Fruit fly (Drosophila melanogaster) whole organism, embryonic: Measurements from ENCODE around the gene Sec24CD.

Source experiments
- Atf-2 ChIP-seq: fragments of 200-800 bp; sonication (Bioruptor generic); optimal IDR thresholded peaks from 2 replicates; lab custom pipeline; 2016; ENCODE audit warnings: missing biosample characterization, missing genetic modification characterization
- CG10321 ChIP-seq: fragments of 200-800 bp; sonication (Bioruptor generic); IDR thresholded peaks from 2 replicates; pipeline ENCODE4 v1.3.6; 2022; ENCODE audit warnings: missing biosample characterization, missing genetic modification characterization
- CG11723 ChIP-seq: fragments of 200-800 bp; sonication (Bioruptor generic); optimal IDR thresholded peaks from 2 replicates; lab custom pipeline; 2017; ENCODE audit warnings: missing biosample characterization, mild to moderate bottlenecking, missing genetic modification characterization
- CG15011 ChIP-seq: fragments of 200-800 bp; sonication (Bioruptor generic); optimal IDR thresholded peaks from 3 replicates; lab custom pipeline; 2018; ENCODE audit warnings: missing biosample characterization, mild to moderate bottlenecking, missing genetic modification characterization
- CG17385 ChIP-seq: fragments of 200-800 bp; sonication (Bioruptor generic); optimal IDR thresholded peaks from 3 replicates; lab custom pipeline; 2018; ENCODE audit warnings: missing biosample characterization, mild to moderate bottlenecking, missing genetic modification characterization
- CG18011 ChIP-seq: fragments of 200-800 bp; sonication (Bioruptor generic); optimal IDR thresholded peaks from 2 replicates; lab custom pipeline; 2017; ENCODE audit warnings: missing biosample characterization, missing genetic modification characterization, mild to moderate bottlenecking, moderate library complexity, missing genotype
- CG18599 ChIP-seq: fragments of 200-800 bp; sonication (Bioruptor generic); optimal IDR thresholded peaks from 3 replicates; lab custom pipeline; 2017; ENCODE audit warnings: missing biosample characterization, missing genetic modification characterization, mild to moderate bottlenecking, moderate library complexity, missing genetic modification reagents
- CG2712 ChIP-seq: fragments of 200-800 bp; optimal IDR thresholded peaks from 3 replicates; lab custom pipeline; 2019; ENCODE audit warnings: missing biosample characterization, mild to moderate bottlenecking, missing genetic modification characterization, moderate library complexity
- CG2889 ChIP-seq: fragments of 200-800 bp; sonication (Bioruptor generic); IDR thresholded peaks from 3 replicates; pipeline ENCODE4 v1.3.6; 2022; ENCODE audit warnings: missing biosample characterization, missing genetic modification characterization
- CG32772 ChIP-seq: fragments of 200-800 bp; sonication (Bioruptor generic); IDR thresholded peaks from 2 replicates; pipeline ENCODE4 v1.3.6; 2022; ENCODE audit warnings: missing biosample characterization, missing genetic modification characterization
- CG42726 ChIP-seq: fragments of 200-800 bp; sonication (Bioruptor generic); IDR thresholded peaks from 2 replicates; pipeline ENCODE4 v1.3.6; 2022; ENCODE audit warnings: missing biosample characterization, missing genetic modification characterization; ENCODE audit not compliant: partially characterized antibody
- CG4328 ChIP-seq: fragments of 200-800 bp; sonication (Bioruptor generic); optimal IDR thresholded peaks from 3 replicates; lab custom pipeline; 2017; ENCODE audit warnings: missing biosample characterization, missing genetic modification reagents, missing genetic modification characterization
- CG43689 ChIP-seq: fragments of 200-800 bp; sonication (Bioruptor generic); IDR thresholded peaks from 2 replicates; pipeline ENCODE4 v1.3.6; 2022; ENCODE audit warnings: missing biosample characterization, missing genetic modification characterization
- CG4424 ChIP-seq: fragments of 200-800 bp; sonication (Bioruptor generic); optimal IDR thresholded peaks from 3 replicates; lab custom pipeline; 2016; ENCODE audit warnings: missing biosample characterization, missing genetic modification characterization
- CG4854 ChIP-seq: fragments of 200-800 bp; sonication (Bioruptor generic); optimal IDR thresholded peaks from 2 replicates; lab custom pipeline; 2016; ENCODE audit warnings: missing biosample characterization, missing genetic modification characterization, inconsistent platforms
- CG5180 ChIP-seq: fragments of 200-800 bp; sonication (Bioruptor generic); optimal IDR thresholded peaks from 3 replicates; lab custom pipeline; 2017; ENCODE audit warnings: missing biosample characterization, missing genetic modification characterization, mild to moderate bottlenecking, moderate library complexity, missing genetic modification reagents
- CG6654 ChIP-seq: fragments of 200-800 bp; sonication (Bioruptor generic); optimal IDR thresholded peaks from 2 replicates; lab custom pipeline; 2017; ENCODE audit warnings: missing biosample characterization, mild to moderate bottlenecking, missing genetic modification characterization
- CG8359 ChIP-seq: fragments of 200-800 bp; sonication (Bioruptor generic); optimal IDR thresholded peaks from 2 replicates; lab custom pipeline; 2017; ENCODE audit warnings: missing biosample characterization, mild to moderate bottlenecking, missing genetic modification characterization, borderline replicate concordance
- CG9609 ChIP-seq: fragments of 200-800 bp; sonication (Bioruptor generic); optimal IDR thresholded peaks from 3 replicates; lab custom pipeline; 2016; ENCODE audit warnings: missing biosample characterization, missing genetic modification characterization
- Deaf1 ChIP-seq: fragments of 200-800 bp; optimal IDR thresholded peaks from 3 replicates; lab custom pipeline; 2019; ENCODE audit warnings: missing biosample characterization, mild to moderate bottlenecking, missing genetic modification characterization, moderate library complexity
- Dip3 ChIP-seq: fragments of 200-800 bp; sonication (Bioruptor generic); optimal IDR thresholded peaks from 3 replicates; lab custom pipeline; 2016; ENCODE audit warnings: missing biosample characterization, missing genetic modification characterization
- Elba2 ChIP-seq: fragments of 200-800 bp; sonication (Bioruptor generic); optimal IDR thresholded peaks from 3 replicates; lab custom pipeline; 2016; ENCODE audit warnings: missing biosample characterization, missing genetic modification characterization
- Hr3 ChIP-seq: fragments of 200-800 bp; sonication (Bioruptor generic); optimal IDR thresholded peaks from 3 replicates; lab custom pipeline; 2016; ENCODE audit warnings: missing biosample characterization, missing genetic modification characterization
- Hsf ChIP-seq: fragments of 200-800 bp; sonication (Bioruptor generic); optimal IDR thresholded peaks from 3 replicates; lab custom pipeline; 2016; ENCODE audit warnings: missing biosample characterization, missing genetic modification characterization
- Mad ChIP-seq: fragments of 200-800 bp; sonication (Bioruptor generic); optimal IDR thresholded peaks from 2 replicates; lab custom pipeline; 2016; ENCODE audit warnings: missing biosample characterization, missing genetic modification characterization
- Rx ChIP-seq: fragments of 200-800 bp; sonication (Bioruptor generic); IDR thresholded peaks from 2 replicates; pipeline ENCODE4 v1.3.6; 2022; ENCODE audit warnings: missing biosample characterization, missing genetic modification characterization
- Tbp ChIP-seq: fragments of >200 bp; optimal IDR thresholded peaks from 2 replicates; lab custom pipeline; 2018; ENCODE audit warnings: missing biosample characterization, missing genetic modification characterization
- ase ChIP-seq: fragments of 200-800 bp; sonication (Bioruptor generic); IDR thresholded peaks from 3 replicates; pipeline ENCODE4 v1.3.6; 2022; ENCODE audit warnings: missing biosample characterization, missing genetic modification characterization
- az2 ChIP-seq: fragments of 200-800 bp; sonication (Bioruptor generic); optimal IDR thresholded peaks from 3 replicates; lab custom pipeline; 2016; ENCODE audit warnings: missing biosample characterization, missing genetic modification characterization
- bab2 ChIP-seq: fragments of 200-800 bp; sonication (Bioruptor generic); optimal IDR thresholded peaks from 2 replicates; lab custom pipeline; 2016; ENCODE audit warnings: missing biosample characterization, missing genetic modification characterization
- cad ChIP-seq: fragments of >200 bp; optimal IDR thresholded peaks from 2 replicates; lab custom pipeline; 2017; ENCODE audit warnings: missing biosample characterization, missing genetic modification characterization
- cato ChIP-seq: fragments of 200-800 bp; sonication (Bioruptor generic); optimal IDR thresholded peaks from 2 replicates; lab custom pipeline; 2016; ENCODE audit warnings: missing biosample characterization, missing genetic modification characterization, borderline replicate concordance
- crc ChIP-seq: fragments of 200-800 bp; sonication (Bioruptor generic); optimal IDR thresholded peaks from 2 replicates; lab custom pipeline; 2016; ENCODE audit warnings: missing biosample characterization, missing genetic modification characterization
- dan ChIP-seq: fragments of 200-800 bp; sonication (Bioruptor generic); IDR thresholded peaks from 2 replicates; pipeline ENCODE4 v1.3.6; 2022; ENCODE audit warnings: missing biosample characterization, missing genetic modification characterization
- dpn ChIP-seq, 2 experiments: fragments of 200-800 bp; sonication (Bioruptor generic); optimal IDR thresholded peaks; 3 replicates each; lab custom pipeline; 2016; ENCODE audit warnings: missing biosample characterization in 2 of 2, missing genetic modification characterization in 2 of 2
- eve ChIP-seq, 2 experiments: fragments of >200 bp; optimal IDR thresholded peaks; 2 replicates each; lab custom pipeline; 2017; ENCODE audit warnings: missing biosample characterization in 2 of 2, missing genetic modification characterization in 2 of 2
- exex ChIP-seq: fragments of 200-800 bp; sonication (Bioruptor generic); optimal IDR thresholded peaks from 4 replicates; lab custom pipeline; 2018; ENCODE audit warnings: missing biosample characterization, mild to moderate bottlenecking, missing genetic modification characterization, moderate library complexity
- fru ChIP-seq: fragments of >200 bp; optimal IDR thresholded peaks from 2 replicates; lab custom pipeline; 2017
- grn ChIP-seq: fragments of 200-800 bp; sonication (Bioruptor generic); optimal IDR thresholded peaks from 3 replicates; lab custom pipeline; 2017; ENCODE audit warnings: missing biosample characterization, missing genetic modification characterization
- gsb ChIP-seq: fragments of 200-800 bp; sonication (Bioruptor generic); IDR thresholded peaks from 2 replicates; pipeline ENCODE4 v1.3.6; 2022; ENCODE audit warnings: missing biosample characterization, missing genetic modification characterization
- kay ChIP-seq: fragments of 200-800 bp; sonication (Bioruptor generic); optimal IDR thresholded peaks from 2 replicates; lab custom pipeline; 2016; ENCODE audit warnings: missing biosample characterization, missing genetic modification characterization
- knrl ChIP-seq: fragments of 200-800 bp; sonication (Bioruptor generic); IDR thresholded peaks from 3 replicates; pipeline ENCODE4 v1.3.6; 2022; ENCODE audit warnings: missing biosample characterization, missing genetic modification characterization; ENCODE audit not compliant: partially characterized antibody
- mam ChIP-seq: fragments of 200-800 bp; sonication (Bioruptor generic); optimal IDR thresholded peaks from 3 replicates; lab custom pipeline; 2016; ENCODE audit warnings: missing biosample characterization, missing genetic modification characterization
- org-1 ChIP-seq: fragments of 200-800 bp; sonication (Bioruptor generic); optimal IDR thresholded peaks from 2 replicates; lab custom pipeline; 2017; ENCODE audit warnings: missing biosample characterization, missing genetic modification characterization
- pzg ChIP-seq: fragments of 200-800 bp; sonication (Bioruptor generic); optimal IDR thresholded peaks from 3 replicates; lab custom pipeline; 2018; ENCODE audit warnings: missing biosample characterization, mild to moderate bottlenecking, missing genetic modification characterization, moderate library complexity
- sim ChIP-seq: fragments of 200-800 bp; sonication (Bioruptor generic); IDR thresholded peaks from 2 replicates; pipeline ENCODE4 v1.3.6; 2022; ENCODE audit warnings: missing biosample characterization, missing genetic modification characterization
- sob ChIP-seq: fragments of 200-800 bp; sonication (Bioruptor generic); IDR thresholded peaks from 2 replicates; pipeline ENCODE4 v1.3.6; 2022; ENCODE audit warnings: missing biosample characterization, missing genetic modification characterization
- tap ChIP-seq: fragments of 200-800 bp; optimal IDR thresholded peaks from 3 replicates; lab custom pipeline; 2019; ENCODE audit warnings: missing biosample characterization, mild to moderate bottlenecking, missing genetic modification characterization, moderate library complexity
- vvl ChIP-seq: fragments of 200-800 bp; sonication (Bioruptor generic); IDR thresholded peaks from 2 replicates; pipeline ENCODE4 v1.3.6; 2022; ENCODE audit warnings: missing biosample characterization, missing genetic modification characterization
- wek ChIP-seq: fragments of 200-800 bp; sonication (Bioruptor generic); optimal IDR thresholded peaks from 3 replicates; lab custom pipeline; 2018; ENCODE audit warnings: missing biosample characterization, mild to moderate bottlenecking, missing genetic modification characterization, moderate library complexity
- wor ChIP-seq: fragments of 200-800 bp; sonication (Bioruptor generic); IDR thresholded peaks from 2 replicates; pipeline ENCODE4 v1.3.6; 2022; ENCODE audit warnings: missing biosample characterization, missing genetic modification characterization
- zfh1 ChIP-seq: fragments of 200-800 bp; sonication (Bioruptor generic); IDR thresholded peaks from 3 replicates; pipeline ENCODE4 v1.3.6; 2022; ENCODE audit warnings: missing biosample characterization, missing genetic modification characterization

Sec24CD gene

DNA sequence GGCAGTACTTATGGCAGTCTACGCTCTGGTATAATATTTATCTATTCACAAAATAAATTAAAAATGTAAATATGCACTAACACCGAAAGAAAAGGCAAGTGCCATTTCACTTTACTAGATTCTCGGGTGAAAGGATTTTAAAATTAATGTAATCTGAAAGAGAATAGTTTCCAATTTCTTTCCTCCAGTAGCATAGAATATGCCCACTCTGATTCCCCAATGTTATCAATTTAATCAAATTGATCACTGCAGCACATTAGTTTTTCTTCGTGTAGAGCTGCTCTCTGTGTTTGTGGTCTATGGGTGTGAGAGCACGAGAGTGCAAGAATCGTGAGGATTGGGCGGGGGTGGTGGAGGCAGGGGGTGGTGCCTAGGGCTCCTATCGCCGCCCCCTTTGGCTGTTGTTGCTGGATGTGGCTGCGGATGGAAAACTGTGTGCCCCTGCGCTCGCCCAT lies 35.5 kb downstream of the Sec24CD start (continued):
- TF ChIP-seq CG43689 (GFP tag; lab: Robert Waterston, UW) = no peak
- 0 out of 3 replicates have a peak, but pooled peaks have one; percentile 12 for TF ChIP-seq knrl (GFP tag; lab: Robert Waterston, UW)
- TF ChIP-seq org-1 = peak; percentile 76
- no peak for TF ChIP-seq dan (GFP tag; lab: Robert Waterston, UW)
- TF ChIP-seq wek = peak; percentile 66
- no peak for TF ChIP-seq gsb (GFP tag; lab: Robert Waterston, UW)
- peak; percentile 88 for TF ChIP-seq cato (GFP tag; lab: Kevin White, UChicago)
- TF ChIP-seq ase (GFP tag; lab: Robert Waterston, UW) = peak; percentile 66; the same call in 2 of the 3 replicates
- peak; percentile 71 for TF ChIP-seq wor (GFP tag; lab: Robert Waterston, UW)
- peak; percentile 42 for TF ChIP-seq Mad
- peak; percentile 77 for TF ChIP-seq CG17385 (GFP tag; lab: Kevin White, UChicago)
- TF ChIP-seq Dip3 (GFP tag; lab: Kevin White, UChicago) = no peak
- TF ChIP-seq CG5180 = no peak
- peak in 1 of 2 experiments; percentile 92 for TF ChIP-seq eve (GFP tag; optimal IDR thresholded peaks at IDR 0.05; lab: Kevin White, UChicago)
- TF ChIP-seq CG10321 (GFP tag; lab: Robert Waterston, UW) = 0 out of 2 replicates have a peak, but pooled peaks have one; percentile 7
- peak; percentile 83 for TF ChIP-seq CG11723
- TF ChIP-seq exex (tag; lab: Kevin White, UChicago) = no peak
- peak; percentile 44 for TF ChIP-seq CG9609
- no peak for TF ChIP-seq CG2889 (GFP tag; lab: Robert Waterston, UW)
- peak; percentile 90 for TF ChIP-seq CG4424 (GFP tag; lab: Kevin White, UChicago)
- TF ChIP-seq CG32772 (GFP tag; lab: Robert Waterston, UW) = peak; percentile 67; the same call in 1 of the 2 replicates
- TF ChIP-seq CG4328 = peak; percentile 61
- no peak for TF ChIP-seq Deaf1 (tag; lab: Kevin White, UChicago)
- TF ChIP-seq az2 (GFP tag; lab: Kevin White, UChicago) = peak; percentile 86
- TF ChIP-seq CG2712 (tag; lab: Kevin White, UChicago) = peak; percentile 94
- TF ChIP-seq tap = peak; percentile 85
- TF ChIP-seq Tbp (GFP tag; lab: Kevin White, UChicago) = no peak
- TF ChIP-seq Atf-2 (GFP tag; lab: Kevin White, UChicago) = peak; percentile 64
- peak; percentile 55; the same call in 1 of the 2 replicates for TF ChIP-seq sim (GFP tag; lab: Robert Waterston, UW)
- peak; percentile 34 for TF ChIP-seq kay
- peak; percentile 38 to 78 for TF ChIP-seq dpn (GFP tag; optimal IDR thresholded peaks at IDR 0.05; lab: Kevin White, UChicago)
- peak; percentile 42 for TF ChIP-seq crc (GFP tag; lab: Kevin White, UChicago)
- peak; percentile 65 for TF ChIP-seq CG18599 (GFP tag; lab: Kevin White, UChicago)
- peak; percentile 19 for TF ChIP-seq mam (GFP tag; lab: Kevin White, UChicago)
- TF ChIP-seq Hsf (GFP tag; lab: Kevin White, UChicago) = peak; percentile 85
- peak; percentile 49 for TF ChIP-seq grn (GFP tag; lab: Kevin White, UChicago)
- TF ChIP-seq Hr3 = peak; percentile 82
- peak; percentile 87 for TF ChIP-seq vvl (GFP tag; lab: Robert Waterston, UW)
- TF ChIP-seq Elba2 = no peak
- TF ChIP-seq CG42726 = no peak
- no peak for TF ChIP-seq pzg (GFP tag; lab: Kevin White, UChicago)
- TF ChIP-seq CG18011 (GFP tag; lab: Kevin White, UChicago) = no peak
- TF ChIP-seq zfh1 (GFP tag; lab: Robert Waterston, UW) = peak; percentile 83
- no peak for TF ChIP-seq sob (GFP tag; lab: Robert Waterston, UW)
- no peak for TF ChIP-seq Rx
- peak; percentile 63 for TF ChIP-seq bab2 (GFP tag; lab: Kevin White, UChicago)
- TF ChIP-seq CG8359 (GFP tag; lab: Kevin White, UChicago) = peak; percentile 87
- TF ChIP-seq CG15011 (GFP tag; lab: Kevin White, UChicago) = peak; percentile 63
- TF ChIP-seq fru (lab: Kevin White, UChicago) = no peak
- TF ChIP-seq CG4854 (GFP tag; lab: Kevin White, UChicago) = peak; percentile 47
- peak; percentile 73 for TF ChIP-seq CG6654 (GFP tag; lab: Kevin White, UChicago)
- no peak for TF ChIP-seq cad (GFP tag; lab: Kevin White, UChicago)
